Worm (Caenorhabditis elegans) whole organism, L4 larva: ENCODE measurements around the gene F28C10.3.

ENCODE experiments used
- D1046.2 ChIP-seq: fragments of 200-800 bp; sonication (Bioruptor generic); IDR thresholded peaks from 2 replicates; pipeline ENCODE4 v1.3.6; 2022; ENCODE audit warnings: missing genetic modification characterization, missing compliant biosample characterization
- F26F4.8 ChIP-seq: fragments of 200-800 bp; sonication (Bioruptor generic); conservative IDR thresholded peaks from 2 replicates; pipeline ENCODE4 v1.3.6; 2022; ENCODE audit warnings: missing genetic modification characterization, missing compliant biosample characterization
- F44E2.7 ChIP-seq: fragments of 200-800 bp; sonication (Bioruptor generic); IDR thresholded peaks from 2 replicates; pipeline ENCODE4 v2.1.2; 2022; ENCODE audit warnings: missing genetic modification characterization, missing compliant biosample characterization
- T20F7.1 ChIP-seq: fragments of 200-800 bp; sonication (Bioruptor generic); optimal IDR thresholded peaks from 2 replicates; lab custom pipeline; 2018; ENCODE audit warnings: mild to moderate bottlenecking, missing genetic modification characterization, missing compliant biosample characterization
- T26A8.4 ChIP-seq: fragments of 200-800 bp; sonication (Bioruptor generic); IDR thresholded peaks from 2 replicates; pipeline ENCODE4 v1.3.6; 2022; ENCODE audit warnings: missing genetic modification characterization, missing compliant biosample characterization
- Y5F2A.4 ChIP-seq: fragments of 200-800 bp; sonication (Bioruptor generic); optimal IDR thresholded peaks from 2 replicates; lab custom pipeline; 2018; ENCODE audit warnings: mild to moderate bottlenecking, missing genetic modification characterization, missing compliant biosample characterization
- Y75B8A.6 ChIP-seq: fragments of 200-800 bp; sonication (Bioruptor generic); IDR thresholded peaks from 2 replicates; pipeline ENCODE4 v1.3.6; 2022; ENCODE audit warnings: missing genetic modification reagents, missing genetic modification characterization, missing compliant biosample characterization
- ZK546.5 ChIP-seq, 2 experiments: sonication (generic microtip); optimal IDR thresholded peaks; 2 replicates each; lab custom pipeline; 2017; ENCODE audit warnings: missing biosample characterization in 2 of 2, missing genetic modification characterization in 2 of 2
- aly-2 ChIP-seq: sonication (generic microtip); optimal IDR thresholded peaks from 2 replicates; lab custom pipeline; 2018; ENCODE audit warnings: missing biosample characterization, missing genetic modification characterization
- attf-4 ChIP-seq: sonication (generic microtip); optimal IDR thresholded peaks from 3 replicates; lab custom pipeline; 2017; ENCODE audit warnings: missing biosample characterization, missing genetic modification characterization
- ceh-32 ChIP-seq: sonication (generic microtip); optimal IDR thresholded peaks from 2 replicates; lab custom pipeline; 2016; ENCODE audit warnings: mild to moderate bottlenecking, missing genetic modification characterization, missing compliant biosample characterization; ENCODE audit not compliant: poor library complexity
- ceh-62 ChIP-seq: sonication (generic microtip); optimal IDR thresholded peaks from 2 replicates; lab custom pipeline; 2017; ENCODE audit warnings: missing biosample characterization, missing genetic modification characterization
- ceh-82 ChIP-seq: sonication (generic microtip); optimal IDR thresholded peaks from 2 replicates; lab custom pipeline; 2017; ENCODE audit warnings: missing biosample characterization, missing genetic modification characterization
- cey-2 ChIP-seq: sonication (generic microtip); optimal IDR thresholded peaks from 3 replicates; lab custom pipeline; 2017; ENCODE audit warnings: missing genetic modification characterization, mild to moderate bottlenecking, missing compliant biosample characterization, antibody characterized with exemption, borderline replicate concordance; ENCODE audit not compliant: insufficient read depth
- daf-19 ChIP-seq: fragments of 200-800 bp; sonication (Bioruptor generic); conservative IDR thresholded peaks from 2 replicates; pipeline ENCODE4 v1.3.6; 2022; ENCODE audit warnings: missing genetic modification characterization, missing compliant biosample characterization
- dmd-6 ChIP-seq: fragments of 200-800 bp; sonication (Bioruptor generic); IDR thresholded peaks from 2 replicates; pipeline ENCODE4 v1.3.6; 2022; ENCODE audit warnings: missing genetic modification reagents, missing genetic modification characterization, missing compliant biosample characterization
- dmd-9 ChIP-seq: fragments of 200-800 bp; sonication (Bioruptor generic); IDR thresholded peaks from 2 replicates; pipeline ENCODE4 v1.3.6; 2022; ENCODE audit warnings: missing genetic modification reagents, missing genetic modification characterization, missing compliant biosample characterization
- dve-1 ChIP-seq: sonication (generic microtip); optimal IDR thresholded peaks from 2 replicates; lab custom pipeline; 2017; ENCODE audit warnings: antibody characterized with exemption, mild to moderate bottlenecking, missing genetic modification characterization, missing compliant biosample characterization; ENCODE audit not compliant: insufficient read depth
- gei-8 ChIP-seq: fragments of 200-800 bp; sonication (Bioruptor generic); optimal IDR thresholded peaks from 2 replicates; lab custom pipeline; 2018; ENCODE audit warnings: mild to moderate bottlenecking, missing genetic modification characterization, missing compliant biosample characterization
- hif-1 ChIP-seq, 2 experiments: sonication (generic microtip); optimal IDR thresholded peaks; 2 replicates each; lab custom pipeline; 2016 to 2017; ENCODE audit warnings: missing compliant biosample characterization in 2 of 2, missing genetic modification characterization in 2 of 2, missing genetic modification reagents in 2 of 2, missing genotype in 2 of 2, mild to moderate bottlenecking in 1 of 2
- hlh-11 ChIP-seq: fragments of 200-800 bp; sonication (Bioruptor generic); optimal IDR thresholded peaks from 2 replicates; lab custom pipeline; 2018; ENCODE audit warnings: mild to moderate bottlenecking, missing genetic modification characterization, missing compliant biosample characterization
- hmg-1.1 ChIP-seq: fragments of 200-800 bp; sonication (Bioruptor generic); IDR thresholded peaks from 2 replicates; pipeline ENCODE4 v1.3.6; 2022; ENCODE audit warnings: missing genetic modification reagents, missing genetic modification characterization, missing compliant biosample characterization
- lin-15B ChIP-seq: fragments of 150-350 bp; sonication (generic microtip); optimal IDR thresholded peaks from 3 replicates; lab custom pipeline; 2014; ENCODE audit warnings: missing biosample characterization, missing genetic modification characterization
- lin-38 ChIP-seq: fragments of 200-800 bp; sonication (Bioruptor generic); IDR thresholded peaks from 2 replicates; pipeline ENCODE4 v1.3.6; 2022; ENCODE audit warnings: missing genetic modification reagents, missing genetic modification characterization, missing compliant biosample characterization
- lin-39 ChIP-seq: fragments of 150-350 bp; optimal IDR thresholded peaks from 2 replicates; lab custom pipeline; 2014; ENCODE audit warnings: missing biosample characterization, missing genetic modification reagents, missing genetic modification characterization
- lir-3 ChIP-seq: sonication (generic microtip); optimal IDR thresholded peaks from 2 replicates; lab custom pipeline; 2016; ENCODE audit warnings: mild to moderate bottlenecking, missing genetic modification characterization, missing compliant biosample characterization
- lsy-2 ChIP-seq, 2 experiments: fragments of 150-350 bp in 1 of 2; sonication (generic microtip) in 1 of 2; optimal IDR thresholded peaks; 2 replicates each; lab custom pipeline; 2014 to 2017; ENCODE audit warnings: missing biosample characterization in 2 of 2, missing genetic modification characterization in 2 of 2
- madf-5 ChIP-seq, 2 experiments: fragments of 200-800 bp; sonication (Bioruptor generic); IDR thresholded peaks; 2 replicates each; pipeline ENCODE4 v1.3.6; 2022; ENCODE audit warnings: missing compliant biosample characterization in 2 of 2, missing genetic modification characterization in 2 of 2
- mdl-1 ChIP-seq, 2 experiments: fragments of 150-350 bp in 1 of 2; sonication (generic microtip) in 1 of 2; optimal IDR thresholded peaks; 2 replicates each; lab custom pipeline; 2014 to 2017; ENCODE audit warnings: missing biosample characterization in 2 of 2, missing genetic modification characterization in 2 of 2
- nhr-10 ChIP-seq: fragments of 150-350 bp; optimal IDR thresholded peaks from 2 replicates; lab custom pipeline; 2014; ENCODE audit warnings: missing biosample characterization, missing genetic modification characterization
- nhr-111 ChIP-seq: fragments of 200-800 bp; sonication (Bioruptor generic); optimal IDR thresholded peaks from 2 replicates; lab custom pipeline; 2018; ENCODE audit warnings: mild to moderate bottlenecking, missing genetic modification characterization, missing compliant biosample characterization
- nhr-237 ChIP-seq: sonication (generic microtip); optimal IDR thresholded peaks from 2 replicates; lab custom pipeline; 2017; ENCODE audit warnings: missing biosample characterization, missing genetic modification characterization
- nhr-25 ChIP-seq: sonication (generic microtip); optimal IDR thresholded peaks from 2 replicates; lab custom pipeline; 2017; ENCODE audit warnings: missing genetic modification characterization, mild to moderate bottlenecking, missing compliant biosample characterization, antibody characterized with exemption, moderate library complexity, borderline replicate concordance; ENCODE audit not compliant: insufficient read depth
- nhr-28 ChIP-seq: fragments of 150-350 bp; optimal IDR thresholded peaks from 2 replicates; lab custom pipeline; 2014; ENCODE audit warnings: missing biosample characterization, missing genetic modification characterization
- nhr-42 ChIP-seq: fragments of 200-800 bp; sonication (Bioruptor generic); IDR thresholded peaks from 2 replicates; pipeline ENCODE4 v1.3.6; 2022; ENCODE audit warnings: missing genetic modification characterization, missing compliant biosample characterization
- nhr-6 ChIP-seq: fragments of 150-350 bp; optimal IDR thresholded peaks from 2 replicates; lab custom pipeline; 2014; ENCODE audit warnings: missing biosample characterization, missing genetic modification characterization
- pha-4 ChIP-seq, 2 experiments: fragments of 150-350 bp in 1 of 2; fragments of 200-800 bp in 1 of 2; sonication (Bioruptor generic) in 1 of 2; IDR thresholded peaks in 1 of 2; optimal IDR thresholded peaks in 1 of 2; 2 replicates each; pipeline versions ENCODE4 v1.3.6 to Lab custom; 2014 to 2022; ENCODE audit warnings: missing genetic modification characterization in 2 of 2, missing genetic modification reagents in 2 of 2, missing biosample characterization in 1 of 2, missing compliant biosample characterization in 1 of 2
- php-3 ChIP-seq: fragments of 200-800 bp; sonication (Bioruptor generic); IDR thresholded peaks from 2 replicates; pipeline ENCODE4 v1.3.6; 2022; ENCODE audit warnings: missing genetic modification reagents, missing genetic modification characterization, missing compliant biosample characterization
- rbr-2 ChIP-seq: sonication (generic microtip); optimal IDR thresholded peaks from 2 replicates; lab custom pipeline; 2016; ENCODE audit warnings: missing genotype, missing genetic modification characterization, missing compliant biosample characterization
- sdz-12 ChIP-seq: fragments of 200-800 bp; sonication (Bioruptor generic); optimal IDR thresholded peaks from 2 replicates; lab custom pipeline; 2018; ENCODE audit warnings: mild to moderate bottlenecking, missing genetic modification characterization, missing compliant biosample characterization
- set-16 ChIP-seq: fragments of 200-800 bp; sonication (Bioruptor generic); IDR thresholded peaks from 2 replicates; pipeline ENCODE4 v1.3.6; 2022; ENCODE audit warnings: missing genetic modification reagents, missing genetic modification characterization, missing compliant biosample characterization
- snpc-1.2 ChIP-seq: fragments of 200-800 bp; sonication (Bioruptor generic); IDR thresholded peaks from 2 replicates; pipeline ENCODE4 v1.3.6; 2022; ENCODE audit warnings: missing genetic modification reagents, missing genetic modification characterization, missing compliant biosample characterization
- spr-1 ChIP-seq: sonication (generic microtip); optimal IDR thresholded peaks from 2 replicates; lab custom pipeline; 2016; ENCODE audit warnings: mild to moderate bottlenecking, missing genetic modification characterization, missing compliant biosample characterization
- spr-3 ChIP-seq: fragments of 200-800 bp; sonication (Bioruptor generic); optimal IDR thresholded peaks from 2 replicates; lab custom pipeline; 2018; ENCODE audit warnings: mild to moderate bottlenecking, missing genetic modification characterization, missing compliant biosample characterization
- tra-1 ChIP-seq: fragments of 200-800 bp; sonication (Bioruptor generic); IDR thresholded peaks from 2 replicates; pipeline ENCODE4 v1.3.6; 2022; ENCODE audit warnings: missing genetic modification reagents, missing genetic modification characterization, missing compliant biosample characterization
- unc-130 ChIP-seq: sonication (generic microtip); optimal IDR thresholded peaks from 2 replicates; lab custom pipeline; 2016; ENCODE audit warnings: missing genetic modification reagents, missing genetic modification characterization, missing compliant biosample characterization
- vab-7 ChIP-seq: fragments of 200-800 bp; sonication (Bioruptor generic); IDR thresholded peaks from 2 replicates; pipeline ENCODE4 v1.3.6; 2022; ENCODE audit warnings: missing genetic modification reagents, missing genetic modification characterization, missing compliant biosample characterization
- zfp-2 ChIP-seq: sonication (generic microtip); optimal IDR thresholded peaks from 2 replicates; lab custom pipeline; 2016; ENCODE audit warnings: mild to moderate bottlenecking, missing genetic modification characterization, missing compliant biosample characterization
- zfp-3 ChIP-seq: fragments of 200-800 bp; sonication (Bioruptor generic); conservative IDR thresholded peaks from 2 replicates; pipeline ENCODE4 v1.3.6; 2022; ENCODE audit warnings: missing genetic modification reagents, missing genetic modification characterization, missing compliant biosample characterization
- zip-2 ChIP-seq: fragments of 150-350 bp; optimal IDR thresholded peaks from 2 replicates; lab custom pipeline; 2014; ENCODE audit warnings: missing biosample characterization, missing genetic modification characterization
- ztf-11 ChIP-seq: fragments of 150-350 bp; optimal IDR thresholded peaks from 2 replicates; lab custom pipeline; 2014; ENCODE audit warnings: missing biosample characterization, missing genetic modification characterization

The F28C10.3 gene

DNA sequence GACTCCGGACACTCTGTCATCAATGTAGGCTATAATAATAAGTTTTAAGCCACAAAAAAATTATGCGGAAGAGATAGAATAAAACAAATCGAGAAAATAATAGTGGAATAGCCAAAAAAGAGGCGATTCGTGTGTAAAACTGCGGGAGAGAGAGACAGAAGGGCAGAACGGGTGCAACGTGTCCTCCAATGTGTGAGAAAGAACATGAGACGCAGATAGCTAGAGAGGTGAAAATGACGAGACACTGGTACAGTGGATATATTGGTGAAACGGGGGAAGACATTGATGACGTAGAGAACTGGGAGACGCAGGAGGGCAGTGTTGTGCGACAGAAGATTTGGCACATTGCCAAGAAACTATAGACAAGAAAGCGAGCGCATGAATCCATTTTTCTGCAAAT lies at the start of gene F28C10.3 (continued):
- TF ChIP-seq dmd-6 (GFP tag; lab: Robert Waterston, UW) (peak; percentile 71), nhr-10 (tag; lab: Kevin White, UChicago) (peak; percentile 37), tra-1 (GFP tag; lab: Robert Waterston, UW) (peak; percentile 70), unc-130 (GFP tag; lab: Kevin White, UChicago) (no peak), rbr-2 (tag; lab: Kevin White, UChicago) (peak; percentile 68), zip-2 (tag; lab: Kevin White, UChicago) (no peak), aly-2 (tag; lab: Kevin White, UChicago) (no peak), lin-15B (tag; lab: Kevin White, UChicago) (no peak), lin-39 (tag; lab: Kevin White, UChicago) (no peak), mdl-1 (tag; optimal IDR thresholded peaks at IDR 0.05; lab: Kevin White, UChicago) (peak; percentile 88 to 91), hif-1 (tag; optimal IDR thresholded peaks at IDR 0.05; lab: Kevin White, UChicago) (peak in 1 of 2 experiments; percentile 58), lin-38 (GFP tag; lab: Robert Waterston, UW) (no peak), nhr-111 (GFP tag; lab: Kevin White, UChicago) (no peak), nhr-28 (tag; lab: Kevin White, UChicago) (peak; percentile 88), Y5F2A.4 (GFP tag; lab: Kevin White, UChicago) (no peak), pha-4 (GFP tag; IDR thresholded peaks at IDR 0.05; lab: Robert Waterston, UW) (no peak), pha-4 (tag; optimal IDR thresholded peaks at IDR 0.05; lab: Kevin White, UChicago) (peak; percentile 14), ceh-62 (no peak), ztf-11 (tag; lab: Kevin White, UChicago) (no peak), attf-4 (tag; lab: Kevin White, UChicago) (no peak), lir-3 (tag; lab: Kevin White, UChicago) (no peak), ceh-32 (no peak), F44E2.7 (GFP tag; lab: Robert Waterston, UW) (no peak), spr-1 (tag; lab: Kevin White, UChicago) (no peak), ceh-82 (no peak), madf-5 (GFP tag; IDR thresholded peaks at IDR 0.05; lab: Robert Waterston, UW) (no peak), ZK546.5 (tag; optimal IDR thresholded peaks at IDR 0.05; lab: Kevin White, UChicago) (no peak), sdz-12 (no peak), dmd-9 (0 out of 2 replicates have a peak, but pooled peaks have one; percentile 17), nhr-6 (tag; lab: Kevin White, UChicago) (peak; percentile 63), hmg-1.1 (peak; percentile 89), cey-2 (tag; lab: Kevin White, UChicago) (no peak), daf-19 (GFP tag; lab: Robert Waterston, UW) (no peak), set-16 (GFP tag; lab: Robert Waterston, UW) (no peak), zfp-2 (tag; lab: Kevin White, UChicago) (no peak), vab-7 (no peak), Y75B8A.6 (no peak), spr-3 (GFP tag; lab: Kevin White, UChicago) (no peak), php-3 (GFP tag; lab: Robert Waterston, UW) (no peak), nhr-237 (tag; lab: Kevin White, UChicago) (no peak), gei-8 (GFP tag; lab: Kevin White, UChicago) (no peak), F26F4.8 (GFP tag; lab: Robert Waterston, UW) (no peak), zfp-3 (no peak), D1046.2 (GFP tag; lab: Robert Waterston, UW) (no peak), lsy-2 (tag; optimal IDR thresholded peaks at IDR 0.05; lab: Kevin White, UChicago) (peak in 1 of 2 experiments; percentile 74), snpc-1.2 (GFP tag; lab: Robert Waterston, UW) (no peak), nhr-25 (peak; percentile 85), T20F7.1 (GFP tag; lab: Kevin White, UChicago) (no peak), nhr-42 (GFP tag; lab: Robert Waterston, UW) (no peak), T26A8.4 (GFP tag; lab: Robert Waterston, UW) (peak; percentile 71), hlh-11 (tag; lab: Kevin White, UChicago) (peak; percentile 89), dve-1 (tag; lab: Kevin White, UChicago) (no peak)
